Fruit fly (Drosophila melanogaster) whole organism, embryonic: ENCODE data around the gene scpr-A.

Experiments
- ATbp ChIP-seq: fragments of 200-800 bp; sonication (Bioruptor generic); optimal IDR thresholded peaks from 2 replicates; lab custom pipeline; 2017; ENCODE audit warnings: missing biosample characterization, mild to moderate bottlenecking, missing genetic modification characterization, missing genetic modification reagents
- CG11696 ChIP-seq: fragments of 200-800 bp; sonication (Bioruptor generic); IDR thresholded peaks from 2 replicates; pipeline ENCODE4 v1.3.6; 2022; ENCODE audit warnings: missing biosample characterization, missing genetic modification characterization
- CG12236 ChIP-seq: fragments of 200-800 bp; sonication (Bioruptor generic); optimal IDR thresholded peaks from 2 replicates; lab custom pipeline; 2016; ENCODE audit warnings: missing biosample characterization, missing genetic modification characterization
- CG13424 ChIP-seq: fragments of 200-800 bp; sonication (Bioruptor generic); optimal IDR thresholded peaks from 2 replicates; lab custom pipeline; 2019; ENCODE audit warnings: missing biosample characterization, mild to moderate bottlenecking, missing genetic modification characterization, moderate library complexity
- CG14050 ChIP-seq: fragments of 200-800 bp; sonication (Bioruptor generic); IDR thresholded peaks from 3 replicates; pipeline ENCODE4 v1.3.6; 2022; ENCODE audit warnings: missing biosample characterization, missing genetic modification characterization
- CG14965 ChIP-seq: fragments of 200-800 bp; sonication (Bioruptor generic); optimal IDR thresholded peaks from 2 replicates; lab custom pipeline; 2016; ENCODE audit warnings: missing biosample characterization, missing genetic modification characterization, borderline replicate concordance
- CG1529 ChIP-seq: fragments of 200-800 bp; sonication (Bioruptor generic); optimal IDR thresholded peaks from 3 replicates; lab custom pipeline; 2018; ENCODE audit warnings: missing biosample characterization, missing genetic modification characterization
- CG17361 ChIP-seq: fragments of 200-800 bp; sonication (Bioruptor generic); IDR thresholded peaks from 3 replicates; pipeline ENCODE4 v1.3.6; 2022; ENCODE audit warnings: missing biosample characterization, missing genetic modification characterization
- CG34422 ChIP-seq: fragments of 200-800 bp; sonication (Bioruptor generic); IDR thresholded peaks from 3 replicates; pipeline ENCODE4 v1.3.6; 2022; ENCODE audit warnings: missing biosample characterization, missing genetic modification characterization
- CG7357 ChIP-seq: fragments of 200-800 bp; sonication (Bioruptor generic); IDR thresholded peaks from 3 replicates; pipeline ENCODE4 v1.3.6; 2022; ENCODE audit warnings: missing biosample characterization, missing genetic modification characterization
- CG8924 ChIP-seq: fragments of 200-800 bp; optimal IDR thresholded peaks from 3 replicates; lab custom pipeline; 2019; ENCODE audit warnings: missing biosample characterization, mild to moderate bottlenecking, missing genetic modification characterization, moderate library complexity
- CG9932 ChIP-seq: fragments of 200-800 bp; sonication (Bioruptor generic); IDR thresholded peaks from 2 replicates; pipeline ENCODE4 v1.3.6; 2022; ENCODE audit warnings: missing biosample characterization, missing genetic modification characterization
- D ChIP-seq, 2 experiments: fragments of 200-800 bp in 1 of 2; fragments of >200 bp in 1 of 2; sonication (Bioruptor generic) in 1 of 2; optimal IDR thresholded peaks; 2 replicates in 1 of 2; 3 replicates in 1 of 2; lab custom pipeline; 2017; ENCODE audit warnings: mild to moderate bottlenecking in 1 of 2, missing biosample characterization in 1 of 2, missing genetic modification characterization in 1 of 2, missing genetic modification reagents in 1 of 2
- Ets97D ChIP-seq: fragments of 200-800 bp; sonication (Bioruptor generic); optimal IDR thresholded peaks from 3 replicates; lab custom pipeline; 2016; ENCODE audit warnings: missing biosample characterization, missing genetic modification characterization
- HLHmδ ChIP-seq: fragments of 200-800 bp; sonication (Bioruptor generic); optimal IDR thresholded peaks from 2 replicates; lab custom pipeline; 2018; ENCODE audit warnings: missing biosample characterization, mild to moderate bottlenecking, missing genetic modification characterization, moderate library complexity
- Hmr ChIP-seq: fragments of 200-800 bp; sonication (Bioruptor generic); optimal IDR thresholded peaks from 3 replicates; lab custom pipeline; 2017; ENCODE audit warnings: mild to moderate bottlenecking, missing biosample characterization, missing genetic modification reagents, missing genetic modification characterization
- Hr51 ChIP-seq, 2 experiments: fragments of 200-800 bp; sonication (Bioruptor generic); optimal IDR thresholded peaks; 2 replicates in 1 of 2; 3 replicates in 1 of 2; lab custom pipeline; 2016 to 2018; ENCODE audit warnings: missing biosample characterization in 2 of 2, missing genetic modification characterization in 2 of 2, mild to moderate bottlenecking in 1 of 2, moderate library complexity in 1 of 2
- Lpt ChIP-seq: fragments of >200 bp; optimal IDR thresholded peaks from 2 replicates; lab custom pipeline; 2018; ENCODE audit warnings: missing biosample characterization, missing genetic modification characterization
- Myb ChIP-seq: fragments of 200-800 bp; sonication (Bioruptor generic); optimal IDR thresholded peaks from 2 replicates; lab custom pipeline; 2016; ENCODE audit warnings: missing biosample characterization, missing genetic modification characterization
- PHDP ChIP-seq: fragments of 200-800 bp; sonication (Bioruptor generic); optimal IDR thresholded peaks from 3 replicates; lab custom pipeline; 2018; ENCODE audit warnings: missing biosample characterization, mild to moderate bottlenecking, missing genetic modification characterization, moderate library complexity
- Poxn ChIP-seq: fragments of 200-800 bp; sonication (Bioruptor generic); IDR thresholded peaks from 2 replicates; pipeline ENCODE4 v1.3.6; 2022; ENCODE audit warnings: missing biosample characterization, missing genetic modification characterization
- Sox102F ChIP-seq: fragments of 200-800 bp; sonication (Bioruptor generic); optimal IDR thresholded peaks from 2 replicates; lab custom pipeline; 2018; ENCODE audit warnings: missing biosample characterization, mild to moderate bottlenecking, missing genetic modification characterization, moderate library complexity
- Sry-β ChIP-seq: fragments of 200-800 bp; sonication (Bioruptor generic); optimal IDR thresholded peaks from 2 replicates; lab custom pipeline; 2018; ENCODE audit warnings: missing biosample characterization, mild to moderate bottlenecking, missing genetic modification characterization, moderate library complexity
- TFAM ChIP-seq: fragments of 200-800 bp; sonication (Bioruptor generic); optimal IDR thresholded peaks from 2 replicates; lab custom pipeline; 2017; ENCODE audit warnings: missing biosample characterization, missing genetic modification characterization, inconsistent platforms
- Trl ChIP-seq, 3 experiments: fragments of >200 bp in 2 of 3; fragments of 200-800 bp in 1 of 3; sonication (Bioruptor generic) in 1 of 3; optimal IDR thresholded peaks; 2 replicates in 1 of 3; 3 replicates in 2 of 3; lab custom pipeline; 2016 to 2017; ENCODE audit warnings: missing biosample characterization in 1 of 3, missing genetic modification characterization in 1 of 3
- Usf ChIP-seq: fragments of 200-800 bp; sonication (Bioruptor generic); optimal IDR thresholded peaks from 2 replicates; lab custom pipeline; 2017; ENCODE audit warnings: missing genotype, missing biosample characterization, missing genetic modification characterization
- ab ChIP-seq: fragments of 200-800 bp; sonication (Bioruptor generic); optimal IDR thresholded peaks from 2 replicates; lab custom pipeline; 2016; ENCODE audit warnings: missing biosample characterization, missing genetic modification characterization
- cg ChIP-seq: fragments of 200-800 bp; sonication (Bioruptor generic); optimal IDR thresholded peaks from 3 replicates; lab custom pipeline; 2019; ENCODE audit warnings: missing biosample characterization, mild to moderate bottlenecking, missing genetic modification characterization, moderate library complexity
- chn ChIP-seq: fragments of 200-800 bp; sonication (Bioruptor generic); optimal IDR thresholded peaks from 2 replicates; lab custom pipeline; 2016; ENCODE audit warnings: missing biosample characterization, missing genetic modification characterization
- ci ChIP-seq: fragments of 200-800 bp; sonication (Bioruptor generic); IDR thresholded peaks from 3 replicates; pipeline ENCODE4 v1.3.6; 2022; ENCODE audit warnings: missing biosample characterization, missing genetic modification characterization
- crc ChIP-seq: fragments of 200-800 bp; sonication (Bioruptor generic); optimal IDR thresholded peaks from 2 replicates; lab custom pipeline; 2016; ENCODE audit warnings: missing biosample characterization, missing genetic modification characterization
- croc ChIP-seq: fragments of 200-800 bp; sonication (Bioruptor generic); conservative IDR thresholded peaks from 3 replicates; pipeline ENCODE4 v1.3.6; 2022; ENCODE audit warnings: missing biosample characterization, missing genetic modification characterization
- dmrt99B ChIP-seq: fragments of 200-800 bp; sonication (Bioruptor generic); optimal IDR thresholded peaks from 2 replicates; lab custom pipeline; 2018; ENCODE audit warnings: missing biosample characterization, mild to moderate bottlenecking, missing genetic modification characterization, moderate library complexity
- eve ChIP-seq, 2 experiments: fragments of >200 bp; optimal IDR thresholded peaks; 2 replicates each; lab custom pipeline; 2017; ENCODE audit warnings: missing biosample characterization in 2 of 2, missing genetic modification characterization in 2 of 2
- gcm2 ChIP-seq: fragments of 200-800 bp; sonication (Bioruptor generic); optimal IDR thresholded peaks from 2 replicates; lab custom pipeline; 2016; ENCODE audit warnings: missing biosample characterization, missing genetic modification characterization
- grau ChIP-seq: fragments of 200-800 bp; optimal IDR thresholded peaks from 3 replicates; lab custom pipeline; 2019; ENCODE audit warnings: missing biosample characterization, mild to moderate bottlenecking, missing genetic modification characterization, moderate library complexity
- kah ChIP-seq: fragments of 200-800 bp; sonication (Bioruptor generic); optimal IDR thresholded peaks from 2 replicates; lab custom pipeline; 2018; ENCODE audit warnings: missing biosample characterization, mild to moderate bottlenecking, missing genetic modification characterization
- lab ChIP-seq: fragments of 200-800 bp; sonication (Bioruptor generic); optimal IDR thresholded peaks from 3 replicates; lab custom pipeline; 2017; ENCODE audit warnings: missing biosample characterization, missing genetic modification characterization, mild to moderate bottlenecking, moderate library complexity, missing genetic modification reagents
- lola ChIP-seq, 3 experiments: fragments of >200 bp in 2 of 3; fragments of 200-800 bp in 1 of 3; sonication (Bioruptor generic) in 1 of 3; optimal IDR thresholded peaks; 2 replicates each; lab custom pipeline; 2017 to 2019; ENCODE audit warnings: missing biosample characterization in 3 of 3, missing genetic modification characterization in 3 of 3, mild to moderate bottlenecking in 1 of 3, moderate library complexity in 1 of 3
- luna ChIP-seq: fragments of 200-800 bp; sonication (Bioruptor generic); optimal IDR thresholded peaks from 2 replicates; lab custom pipeline; 2016; ENCODE audit warnings: missing biosample characterization, missing genetic modification characterization
- pnt ChIP-seq: fragments of 200-800 bp; sonication (Bioruptor generic); optimal IDR thresholded peaks from 3 replicates; lab custom pipeline; 2016; ENCODE audit warnings: missing biosample characterization, missing genetic modification characterization
- pzg ChIP-seq: fragments of 200-800 bp; sonication (Bioruptor generic); optimal IDR thresholded peaks from 3 replicates; lab custom pipeline; 2018; ENCODE audit warnings: missing biosample characterization, mild to moderate bottlenecking, missing genetic modification characterization, moderate library complexity
- schlank ChIP-seq: fragments of 200-800 bp; sonication (Bioruptor generic); optimal IDR thresholded peaks from 2 replicates; lab custom pipeline; 2018; ENCODE audit warnings: missing biosample characterization, mild to moderate bottlenecking, missing genetic modification characterization
- slbo ChIP-seq: fragments of 200-800 bp; sonication (Bioruptor generic); IDR thresholded peaks from 2 replicates; pipeline ENCODE4 v1.3.6; 2022; ENCODE audit warnings: missing biosample characterization, missing genetic modification characterization
- trh ChIP-seq: fragments of 200-800 bp; sonication (Bioruptor generic); optimal IDR thresholded peaks from 2 replicates; lab custom pipeline; 2016; ENCODE audit warnings: missing biosample characterization, missing genetic modification characterization
- vfl ChIP-seq: fragments of 200-800 bp; sonication (Bioruptor generic); optimal IDR thresholded peaks from 2 replicates; lab custom pipeline; 2016; ENCODE audit warnings: missing biosample characterization, missing genetic modification characterization
- wor ChIP-seq: fragments of 200-800 bp; sonication (Bioruptor generic); IDR thresholded peaks from 2 replicates; pipeline ENCODE4 v1.3.6; 2022; ENCODE audit warnings: missing biosample characterization, missing genetic modification characterization
- yki ChIP-seq: fragments of >200 bp; optimal IDR thresholded peaks from 3 replicates; lab custom pipeline; 2018

scpr-A gene

dm6 chr3R:11211291-11212061 is 29.5 kb upstream of the scpr-A start (continued):
- peak; percentile 36 for TF ChIP-seq ATbp (GFP tag; lab: Kevin White, UChicago)
- TF ChIP-seq slbo (GFP tag; lab: Robert Waterston, UW) = peak; percentile 90
- peak; percentile 46 for TF ChIP-seq CG8924 (tag; lab: Kevin White, UChicago)
- peak; percentile 97 for TF ChIP-seq grau (tag; lab: Kevin White, UChicago)
- peak; percentile 87 for TF ChIP-seq CG9932
- no peak for TF ChIP-seq ab (GFP tag; lab: Kevin White, UChicago)
- TF ChIP-seq dmrt99B = peak; percentile 74
- no peak for TF ChIP-seq eve (GFP tag; optimal IDR thresholded peaks at IDR 0.05; lab: Kevin White, UChicago)
- no peak for TF ChIP-seq D (optimal IDR thresholded peaks at IDR 0.05; lab: Kevin White, UChicago)
- peak; percentile 25 for TF ChIP-seq D (GFP tag; optimal IDR thresholded peaks at IDR 0.05; lab: Kevin White, UChicago)
- peak; percentile 57 for TF ChIP-seq chn (GFP tag; lab: Kevin White, UChicago)
- TF ChIP-seq cg (GFP tag; lab: Kevin White, UChicago) = peak; percentile 23
- TF ChIP-seq CG17361 = peak; percentile 66
- TF ChIP-seq pzg = peak; percentile 20
- peak; percentile 17; the same call in 1 of the 3 replicates for TF ChIP-seq croc (GFP tag; lab: Robert Waterston, UW)
- TF ChIP-seq Hmr = peak; percentile 76
- TF ChIP-seq CG14050 = peak; percentile 66
- peak; percentile 25 for TF ChIP-seq schlank (tag; lab: Kevin White, UChicago)
- peak; percentile 73 for TF ChIP-seq vfl
- TF ChIP-seq luna = peak; percentile 42
- TF ChIP-seq CG14965 (GFP tag; lab: Kevin White, UChicago) = no peak
- peak; percentile 20 for TF ChIP-seq Usf (GFP tag; lab: Kevin White, UChicago)
- TF ChIP-seq Myb = peak; percentile 58
- peak in 1 of 3 experiments; percentile 49 for TF ChIP-seq lola (GFP tag; optimal IDR thresholded peaks at IDR 0.05; lab: Kevin White, UChicago)
- TF ChIP-seq CG12236 (GFP tag; lab: Kevin White, UChicago) = peak; percentile 34
- peak; percentile 63 for TF ChIP-seq CG13424 (tag; lab: Kevin White, UChicago)
- no peak for TF ChIP-seq Lpt (GFP tag; lab: Kevin White, UChicago)
- peak; percentile 49 to 63 for TF ChIP-seq Hr51 (GFP tag; optimal IDR thresholded peaks at IDR 0.05; lab: Kevin White, UChicago)
- peak; percentile 41 for TF ChIP-seq crc (GFP tag; lab: Kevin White, UChicago)
- TF ChIP-seq PHDP = peak; percentile 61
- TF ChIP-seq pnt (GFP tag; lab: Kevin White, UChicago) = peak; percentile 63
- TF ChIP-seq CG34422 (GFP tag; lab: Robert Waterston, UW) = peak; percentile 77
- TF ChIP-seq CG1529 (GFP tag; lab: Kevin White, UChicago) = peak; percentile 11
- no peak for TF ChIP-seq HLHmδ (GFP tag; lab: Kevin White, UChicago)
- TF ChIP-seq Sry-β = peak; percentile 90
- peak; percentile 51; the same call in 1 of the 3 replicates for TF ChIP-seq CG7357 (GFP tag; lab: Robert Waterston, UW)
- no peak for TF ChIP-seq Trl (optimal IDR thresholded peaks at IDR 0.05; lab: Kevin White, UChicago)
- TF ChIP-seq Trl (GFP tag; optimal IDR thresholded peaks at IDR 0.05; lab: Kevin White, UChicago) = peak; percentile 63
- no peak for TF ChIP-seq trh (GFP tag; lab: Kevin White, UChicago)
- peak; percentile 18 for TF ChIP-seq gcm2 (GFP tag; lab: Kevin White, UChicago)
- no peak for TF ChIP-seq TFAM (GFP tag; lab: Kevin White, UChicago)
- TF ChIP-seq yki (lab: Kevin White, UChicago) = no peak
- peak; percentile 30; the same call in 1 of the 2 replicates for TF ChIP-seq wor
- peak; percentile 30 for TF ChIP-seq Ets97D (GFP tag; lab: Kevin White, UChicago)
- TF ChIP-seq ci = peak; percentile 65
- TF ChIP-seq Poxn = no peak
- TF ChIP-seq lab (GFP tag; lab: Kevin White, UChicago) = peak; percentile 80
- 0 out of 2 replicates have a peak, but pooled peaks have one; percentile 17 for TF ChIP-seq CG11696
- peak; percentile 87 for TF ChIP-seq kah (GFP tag; lab: Kevin White, UChicago)
- peak; percentile 75 for TF ChIP-seq Sox102F (GFP tag; lab: Kevin White, UChicago)
